In the genomic region with DNA sequence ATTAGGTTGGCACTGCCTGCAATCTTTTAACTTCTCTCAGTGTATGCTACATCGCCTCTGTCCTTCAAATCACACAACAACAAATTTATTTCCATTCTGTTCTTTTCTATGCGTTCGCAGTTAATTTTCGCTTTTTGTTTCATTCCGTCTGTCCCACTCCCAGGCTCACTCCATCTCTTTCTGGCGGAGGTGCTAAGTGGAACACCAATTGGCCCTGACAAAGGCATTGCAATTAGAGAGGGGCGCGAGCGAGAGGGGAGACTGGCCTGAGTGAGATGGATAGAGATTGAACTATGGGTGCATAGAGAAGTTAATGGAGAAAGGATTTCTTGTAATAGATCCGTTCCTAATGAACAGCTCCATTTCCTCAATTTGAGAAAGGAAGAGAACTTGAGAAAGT, we compare ENCODE assay signal across 3 fruit fly cellular contexts.
TF ChIP-seq lines count a peak whose summit lies in the region.

No protein-coding gene starts in this region.

- TF ChIP-seq CTCF in whole organism, embryonic (GFP tag; optimal IDR thresholded peaks at IDR 0.05; lab: Kevin White, UChicago): no peak

TF ChIP-seq in whole organism, embryonic, 481 proteins besides CTCF, POLR2A, EP300 and RAD21:
- TF ChIP-seq CG8290 (GFP tag; optimal IDR thresholded peaks at IDR 0.05; lab: Kevin White, UChicago): peak; percentile 20
- no peak for TF ChIP-seq CG8290 (tag; optimal IDR thresholded peaks at IDR 0.05; lab: Kevin White, UChicago)
- peak; percentile 76 for TF ChIP-seq CG1832 (GFP tag; optimal IDR thresholded peaks at IDR 0.05; lab: Kevin White, UChicago)
- TF ChIP-seq pfk (GFP tag; optimal IDR thresholded peaks at IDR 0.05; lab: Kevin White, UChicago): peak; percentile 91
- peak; percentile 17 for TF ChIP-seq stwl (tag; optimal IDR thresholded peaks at IDR 0.05; lab: Kevin White, UChicago)
- TF ChIP-seq crol (GFP tag; IDR thresholded peaks at IDR 0.05; lab: Robert Waterston, UW): 0 out of 2 replicates have a peak, but pooled peaks have one; percentile 22
- peak; percentile 59 for TF ChIP-seq CG30020 (tag; optimal IDR thresholded peaks at IDR 0.05; lab: Kevin White, UChicago)
- no peak for TF ChIP-seq Sox100B (GFP tag; optimal IDR thresholded peaks at IDR 0.05; lab: Kevin White, UChicago)
- no peak for TF ChIP-seq en (GFP tag; optimal IDR thresholded peaks at IDR 0.05; lab: Kevin White, UChicago)
- TF ChIP-seq sim (GFP tag; IDR thresholded peaks at IDR 0.05; lab: Robert Waterston, UW): no peak
- TF ChIP-seq eve (GFP tag; optimal IDR thresholded peaks at IDR 0.05; lab: Kevin White, UChicago): no peak
- no peak for TF ChIP-seq Doc3 (GFP tag; IDR thresholded peaks at IDR 0.05; lab: Robert Waterston, UW; ENCODE audit: partially characterized antibody)
- TF ChIP-seq lola (GFP tag; optimal IDR thresholded peaks at IDR 0.05; lab: Kevin White, UChicago): no peak
- peak; percentile 36 for TF ChIP-seq sens (GFP tag; lab: Kevin White, UChicago)
- no peak for TF ChIP-seq vfl (GFP tag; optimal IDR thresholded peaks at IDR 0.05; lab: Kevin White, UChicago)
- no peak for TF ChIP-seq cato (GFP tag; optimal IDR thresholded peaks at IDR 0.05; lab: Kevin White, UChicago; ENCODE audit: borderline replicate concordance)
- no peak for TF ChIP-seq Awh (GFP tag; IDR thresholded peaks at IDR 0.05; lab: Robert Waterston, UW)
- TF ChIP-seq CG6791 (GFP tag; IDR thresholded peaks at IDR 0.05; lab: Robert Waterston, UW; ENCODE audit: partially characterized antibody): 0 out of 3 replicates have a peak, but pooled peaks have one; percentile 24
- TF ChIP-seq Ets65A (GFP tag; lab: Kevin White, UChicago): no peak
- TF ChIP-seq CG9932 (GFP tag; IDR thresholded peaks at IDR 0.05; lab: Robert Waterston, UW): no peak
- TF ChIP-seq CG15073 (GFP tag; optimal IDR thresholded peaks at IDR 0.05; lab: Kevin White, UChicago): no peak
- TF ChIP-seq CG1647 (GFP tag; optimal IDR thresholded peaks at IDR 0.05; lab: Kevin White, UChicago): no peak

TF ChIP-seq in whole organism, prepupa, 60 proteins besides CTCF, POLR2A, EP300 and RAD21:
- TF ChIP-seq CG9139 (GFP tag; optimal IDR thresholded peaks at IDR 0.05; lab: Kevin White, UChicago) (no peak), dac (GFP tag; optimal IDR thresholded peaks at IDR 0.05; lab: Kevin White, UChicago) (no peak), CG8319 (GFP tag; optimal IDR thresholded peaks at IDR 0.05; lab: Kevin White, UChicago) (no peak), Ets96B (tag; optimal IDR thresholded peaks at IDR 0.05; lab: Kevin White, UChicago) (no peak), CG16779 (tag; optimal IDR thresholded peaks at IDR 0.05; lab: Kevin White, UChicago) (no peak), Sox14 (GFP tag; optimal IDR thresholded peaks at IDR 0.05; lab: Kevin White, UChicago) (no peak), Eip78C (GFP tag; lab: Kevin White, UChicago) (peak; percentile 34)

TF ChIP-seq in whole organism, pupa, 21 proteins besides CTCF, POLR2A, EP300 and RAD21:
- TF ChIP-seq CG12605 (GFP tag; IDR thresholded peaks at IDR 0.05; lab: Robert Waterston, UW): no peak
- no peak for TF ChIP-seq Snoo (tag; optimal IDR thresholded peaks at IDR 0.05; lab: Kevin White, UChicago)
- no peak for TF ChIP-seq gl (tag; optimal IDR thresholded peaks at IDR 0.05; lab: Kevin White, UChicago)
- peak; percentile 2 for TF ChIP-seq CG17806 (tag; optimal IDR thresholded peaks at IDR 0.05; lab: Kevin White, UChicago)
